Worm (Caenorhabditis elegans): ENCODE measurements around the gene T25C12.3.
A peak's percentile ranks its signal among the peaks of the same experiment; 100 is the strongest.

Gene T25C12.3

ce11 chrX:11522058-11522757, 22.4 kb upstream of the T25C12.3 start, which contains the start of gene sdc-2 (continued):
- TF ChIP-seq tlp-1 (tag; optimal IDR thresholded peaks at IDR 0.05) (no peak), lsy-2 (tag; optimal IDR thresholded peaks at IDR 0.05) (no peak), blmp-1 (tag; optimal IDR thresholded peaks at IDR 0.05) (peak; percentile 66), ceh-63 (GFP tag; optimal IDR thresholded peaks at IDR 0.05) (no peak), sptf-1 (tag; optimal IDR thresholded peaks at IDR 0.05) (no peak), egl-27 (tag; optimal IDR thresholded peaks at IDR 0.05) (no peak), fkh-8 (tag; optimal IDR thresholded peaks at IDR 0.05) (peak; percentile 63), dsc-1 (tag; optimal IDR thresholded peaks at IDR 0.05) (peak; percentile 75), pag-3 (tag; optimal IDR thresholded peaks at IDR 0.05; ENCODE audit: borderline replicate concordance, insufficient read depth) (no peak), nhr-47 (tag; optimal IDR thresholded peaks at IDR 0.05) (peak; percentile 82), swsn-7 (tag; optimal IDR thresholded peaks at IDR 0.05) (peak; percentile 68), unc-62 (GFP tag; optimal IDR thresholded peaks at IDR 0.05) (no peak), unc-86 (tag; optimal IDR thresholded peaks at IDR 0.05) (peak; percentile 32), egl-13 (tag; optimal IDR thresholded peaks at IDR 0.05) (peak; percentile 53), nhr-84 (tag; optimal IDR thresholded peaks at IDR 0.05) (no peak)

ce11 chrX:11519016-11519509, 19.3 kb upstream of the T25C12.3 start, which contains the start of gene hpo-34:
TSS of gene hpo-34 (minus strand) at chrX:11519066.
- TF ChIP-seq nhr-85 (tag) = no peak
- no peak for TF ChIP-seq swsn-7 (tag; optimal IDR thresholded peaks at IDR 0.05)
- no peak for TF ChIP-seq mef-2 (tag; optimal IDR thresholded peaks at IDR 0.05)
- peak; percentile 16 for TF ChIP-seq nhr-71 (tag; optimal IDR thresholded peaks at IDR 0.05)
- peak in 1 of 2 experiments; percentile 38 for TF ChIP-seq lin-35 (GFP tag; optimal IDR thresholded peaks at IDR 0.05)
- TF ChIP-seq nhr-90 (tag; optimal IDR thresholded peaks at IDR 0.05; ENCODE audit: poor library complexity) = peak; percentile 3
- TF ChIP-seq mdl-1 (tag; optimal IDR thresholded peaks at IDR 0.05) = peak in 1 of 2 experiments; percentile 16
- peak; percentile 85 for TF ChIP-seq elt-2 (tag; optimal IDR thresholded peaks at IDR 0.05)
- peak; percentile 19 for TF ChIP-seq lin-14 (GFP tag; optimal IDR thresholded peaks at IDR 0.05)

ce11 chrX:11518415-11518814, 18.6 kb upstream of the T25C12.3 start:
- TF ChIP-seq unc-86 (tag; optimal IDR thresholded peaks at IDR 0.05) (no peak), skn-1 (tag; optimal IDR thresholded peaks at IDR 0.05) (no peak), vab-15 (tag; optimal IDR thresholded peaks at IDR 0.05) (no peak)

ce11 chrX:11517433-11517832, 17.6 kb upstream of the T25C12.3 start:
- TF ChIP-seq zip-4 (GFP tag; optimal IDR thresholded peaks at IDR 0.05) (no peak), nhr-11 (tag; optimal IDR thresholded peaks at IDR 0.05) (no peak), nhr-85 (tag) (no peak), nhr-47 (tag; optimal IDR thresholded peaks at IDR 0.05) (no peak), unc-130 (tag; optimal IDR thresholded peaks at IDR 0.05) (no peak), lin-35 (GFP tag; optimal IDR thresholded peaks at IDR 0.05) (no peak), ceh-8 (GFP tag; optimal IDR thresholded peaks at IDR 0.05) (no peak), ceh-90 (tag; optimal IDR thresholded peaks at IDR 0.05) (no peak)

ce11 chrX:11515381-11515780, 15.6 kb upstream of the T25C12.3 start:
- no peak for TF ChIP-seq aly-2 (tag; optimal IDR thresholded peaks at IDR 0.05)
- peak; percentile 27 for TF ChIP-seq jun-1 (tag; optimal IDR thresholded peaks at IDR 0.05)
- TF ChIP-seq sptf-1 (tag; optimal IDR thresholded peaks at IDR 0.05) = no peak
- TF ChIP-seq xbp-1 (tag; optimal IDR thresholded peaks at IDR 0.05) = no peak
- TF ChIP-seq mdl-1 (tag; optimal IDR thresholded peaks at IDR 0.05) = peak in 1 of 2 experiments; percentile 0
- no peak for TF ChIP-seq lir-3 (tag; optimal IDR thresholded peaks at IDR 0.05; ENCODE audit: poor library complexity)
- TF ChIP-seq elt-2 (tag; optimal IDR thresholded peaks at IDR 0.05) = peak; percentile 94
- peak; percentile 36 for TF ChIP-seq pqm-1 (tag; optimal IDR thresholded peaks at IDR 0.05)
- TF ChIP-seq nhr-90 (tag; optimal IDR thresholded peaks at IDR 0.05; ENCODE audit: poor library complexity) = peak; percentile 11
- no peak for TF ChIP-seq fos-1 (tag; optimal IDR thresholded peaks at IDR 0.05)
- TF ChIP-seq grh-1 (GFP tag; IDR thresholded peaks at IDR 0.05) = no peak
- TF ChIP-seq C34B4.2 (tag; optimal IDR thresholded peaks at IDR 0.05) = no peak
- TF ChIP-seq lin-35 (GFP tag; optimal IDR thresholded peaks at IDR 0.05) = peak in 1 of 2 experiments; percentile 26
- TF ChIP-seq skn-1 (tag; optimal IDR thresholded peaks at IDR 0.05) = no peak
- no peak for TF ChIP-seq unc-62 (GFP tag; optimal IDR thresholded peaks at IDR 0.05)
- no peak for TF ChIP-seq fkh-4 (tag; optimal IDR thresholded peaks at IDR 0.05; ENCODE audit: borderline replicate concordance)
- TF ChIP-seq nhr-20 (tag; optimal IDR thresholded peaks at IDR 0.05) = no peak
- TF ChIP-seq Y116A8C.19 (tag; optimal IDR thresholded peaks at IDR 0.05; ENCODE audit: borderline replicate concordance) = no peak
- TF ChIP-seq lin-14 (GFP tag; optimal IDR thresholded peaks at IDR 0.05) = peak; percentile 26
- no peak for TF ChIP-seq unc-86 (tag; optimal IDR thresholded peaks at IDR 0.05)
- no peak for TF ChIP-seq tlp-1 (tag; optimal IDR thresholded peaks at IDR 0.05)
